Worm (Caenorhabditis elegans) whole organism, L4 larva: ENCODE measurements around the gene F36G9.7.
A peak's percentile ranks its signal among the peaks of the same experiment; 100 is the strongest.
"Not testable (repeated sequence)": the region's sequence is repeated elsewhere in the genome, so short reads cannot be mapped to it uniquely, and the experiment has no call there.

Experiments
- D1046.2 ChIP-seq: fragments of 200-800 bp; sonication (Bioruptor generic); IDR thresholded peaks from 2 replicates; pipeline ENCODE4 v1.3.6; 2022; ENCODE audit warnings: missing genetic modification characterization, missing compliant biosample characterization
- F10B5.3 ChIP-seq: sonication (generic microtip); optimal IDR thresholded peaks from 2 replicates; lab custom pipeline; 2016; ENCODE audit warnings: mild to moderate bottlenecking, missing genetic modification characterization, missing compliant biosample characterization
- F26F4.8 ChIP-seq: fragments of 200-800 bp; sonication (Bioruptor generic); conservative IDR thresholded peaks from 2 replicates; pipeline ENCODE4 v1.3.6; 2022; ENCODE audit warnings: missing genetic modification characterization, missing compliant biosample characterization
- F44E2.7 ChIP-seq: fragments of 200-800 bp; sonication (Bioruptor generic); IDR thresholded peaks from 2 replicates; pipeline ENCODE4 v2.1.2; 2022; ENCODE audit warnings: missing genetic modification characterization, missing compliant biosample characterization
- T20F7.1 ChIP-seq: fragments of 200-800 bp; sonication (Bioruptor generic); optimal IDR thresholded peaks from 2 replicates; lab custom pipeline; 2018; ENCODE audit warnings: mild to moderate bottlenecking, missing genetic modification characterization, missing compliant biosample characterization
- Y105C5A.15 ChIP-seq: fragments of 200-800 bp; sonication (Bioruptor generic); IDR thresholded peaks from 2 replicates; pipeline ENCODE4 v1.3.6; 2022; ENCODE audit warnings: missing genetic modification characterization, missing compliant biosample characterization
- Y75B8A.6 ChIP-seq: fragments of 200-800 bp; sonication (Bioruptor generic); IDR thresholded peaks from 2 replicates; pipeline ENCODE4 v1.3.6; 2022; ENCODE audit warnings: missing genetic modification reagents, missing genetic modification characterization, missing compliant biosample characterization
- aly-2 ChIP-seq: sonication (generic microtip); optimal IDR thresholded peaks from 2 replicates; lab custom pipeline; 2018; ENCODE audit warnings: missing biosample characterization, missing genetic modification characterization
- ama-1 ChIP-seq: fragments of 150-350 bp; optimal IDR thresholded peaks from 2 replicates; lab custom pipeline; 2014; ENCODE audit warnings: inconsistent platforms, mixed read lengths
- ceh-20 ChIP-seq: fragments of 200-800 bp; sonication (Bioruptor generic); IDR thresholded peaks from 2 replicates; pipeline ENCODE4 v1.3.6; 2022; ENCODE audit warnings: missing genetic modification reagents, missing genetic modification characterization, missing compliant biosample characterization
- ceh-28 ChIP-seq: fragments of 150-350 bp; optimal IDR thresholded peaks from 2 replicates; lab custom pipeline; 2014; ENCODE audit warnings: missing biosample characterization, missing genetic modification reagents, missing genetic modification characterization
- cey-2 ChIP-seq: sonication (generic microtip); optimal IDR thresholded peaks from 3 replicates; lab custom pipeline; 2017; ENCODE audit warnings: missing genetic modification characterization, mild to moderate bottlenecking, missing compliant biosample characterization, antibody characterized with exemption, borderline replicate concordance; ENCODE audit not compliant: insufficient read depth
- duxl-1 ChIP-seq: sonication (generic microtip); optimal IDR thresholded peaks from 2 replicates; lab custom pipeline; 2016; ENCODE audit warnings: mild to moderate bottlenecking, missing genetic modification characterization, moderate library complexity, missing compliant biosample characterization; ENCODE audit not compliant: poor library complexity
- fos-1 ChIP-seq: fragments of 150-350 bp; optimal IDR thresholded peaks from 2 replicates; lab custom pipeline; 2014; ENCODE audit warnings: missing biosample characterization, missing genetic modification characterization
- hif-1 ChIP-seq, 2 experiments: sonication (generic microtip); optimal IDR thresholded peaks; 2 replicates each; lab custom pipeline; 2016 to 2017; ENCODE audit warnings: missing compliant biosample characterization in 2 of 2, missing genetic modification characterization in 2 of 2, missing genetic modification reagents in 2 of 2, missing genotype in 2 of 2, mild to moderate bottlenecking in 1 of 2
- hmg-1.1 ChIP-seq: fragments of 200-800 bp; sonication (Bioruptor generic); IDR thresholded peaks from 2 replicates; pipeline ENCODE4 v1.3.6; 2022; ENCODE audit warnings: missing genetic modification reagents, missing genetic modification characterization, missing compliant biosample characterization
- mdt-29 ChIP-seq: fragments of 200-800 bp; sonication (Bioruptor generic); IDR thresholded peaks from 2 replicates; pipeline ENCODE4 v1.3.6; 2022; ENCODE audit warnings: missing genetic modification reagents, missing genetic modification characterization, missing compliant biosample characterization
- mxl-2 ChIP-seq: fragments of 200-800 bp; sonication (Bioruptor generic); conservative IDR thresholded peaks from 2 replicates; pipeline ENCODE4 v1.3.6; 2022; ENCODE audit warnings: missing genetic modification reagents, missing genetic modification characterization, missing compliant biosample characterization
- nhr-102 ChIP-seq: sonication (generic microtip); optimal IDR thresholded peaks from 2 replicates; lab custom pipeline; 2016; ENCODE audit warnings: mild to moderate bottlenecking, missing genetic modification characterization, moderate library complexity, missing compliant biosample characterization
- nhr-25 ChIP-seq: sonication (generic microtip); optimal IDR thresholded peaks from 2 replicates; lab custom pipeline; 2017; ENCODE audit warnings: missing genetic modification characterization, mild to moderate bottlenecking, missing compliant biosample characterization, antibody characterized with exemption, moderate library complexity, borderline replicate concordance; ENCODE audit not compliant: insufficient read depth
- nhr-41 ChIP-seq: fragments of 200-800 bp; sonication (Bioruptor generic); IDR thresholded peaks from 2 replicates; pipeline ENCODE4 v1.3.6; 2022; ENCODE audit warnings: missing genetic modification reagents, missing genetic modification characterization, missing compliant biosample characterization
- nhr-6 ChIP-seq: fragments of 150-350 bp; optimal IDR thresholded peaks from 2 replicates; lab custom pipeline; 2014; ENCODE audit warnings: missing biosample characterization, missing genetic modification characterization
- pqm-1 ChIP-seq: sonication (generic microtip); optimal IDR thresholded peaks from 2 replicates; lab custom pipeline; 2017; ENCODE audit warnings: missing biosample characterization, missing genetic modification characterization
- set-16 ChIP-seq: fragments of 200-800 bp; sonication (Bioruptor generic); IDR thresholded peaks from 2 replicates; pipeline ENCODE4 v1.3.6; 2022; ENCODE audit warnings: missing genetic modification reagents, missing genetic modification characterization, missing compliant biosample characterization
- snpc-1.2 ChIP-seq: fragments of 200-800 bp; sonication (Bioruptor generic); IDR thresholded peaks from 2 replicates; pipeline ENCODE4 v1.3.6; 2022; ENCODE audit warnings: missing genetic modification reagents, missing genetic modification characterization, missing compliant biosample characterization
- spr-1 ChIP-seq: sonication (generic microtip); optimal IDR thresholded peaks from 2 replicates; lab custom pipeline; 2016; ENCODE audit warnings: mild to moderate bottlenecking, missing genetic modification characterization, missing compliant biosample characterization
- tag-97 ChIP-seq: fragments of 200-800 bp; sonication (Bioruptor generic); IDR thresholded peaks from 2 replicates; pipeline ENCODE4 v1.3.6; 2022; ENCODE audit warnings: missing genetic modification characterization, missing compliant biosample characterization
- tra-1 ChIP-seq: fragments of 200-800 bp; sonication (Bioruptor generic); IDR thresholded peaks from 2 replicates; pipeline ENCODE4 v1.3.6; 2022; ENCODE audit warnings: missing genetic modification reagents, missing genetic modification characterization, missing compliant biosample characterization
- unc-130 ChIP-seq: sonication (generic microtip); optimal IDR thresholded peaks from 2 replicates; lab custom pipeline; 2016; ENCODE audit warnings: missing genetic modification reagents, missing genetic modification characterization, missing compliant biosample characterization
- unc-62 ChIP-seq, 3 experiments: fragments of 150-350 bp in 1 of 3; sonication (generic microtip); optimal IDR thresholded peaks in 2 of 3; peaks in 1 of 3; 1 replicate in 1 of 3; 2 replicates in 2 of 3; lab custom pipeline; 2014 to 2017; ENCODE audit warnings: missing biosample characterization in 3 of 3, missing genetic modification characterization in 3 of 3, missing genetic modification reagents in 3 of 3, missing genotype in 1 of 3
- zfp-2 ChIP-seq: sonication (generic microtip); optimal IDR thresholded peaks from 2 replicates; lab custom pipeline; 2016; ENCODE audit warnings: mild to moderate bottlenecking, missing genetic modification characterization, missing compliant biosample characterization
- zip-11 ChIP-seq: fragments of 200-800 bp; sonication (Bioruptor generic); IDR thresholded peaks from 2 replicates; pipeline ENCODE4 v1.3.6; 2022; ENCODE audit warnings: missing genetic modification characterization, missing compliant biosample characterization
- zip-2 ChIP-seq: fragments of 150-350 bp; optimal IDR thresholded peaks from 2 replicates; lab custom pipeline; 2014; ENCODE audit warnings: missing biosample characterization, missing genetic modification characterization

The F36G9.7 gene

ce11 chrV:15943125-15943524 lies 26.4 kb downstream of the F36G9.7 start, which contains the start of gene srw-53:
Gene srw-53, plus strand, starts transcription at chrV:15943425.
- no peak for TF ChIP-seq pqm-1 (tag; lab: Kevin White, UChicago)
- no peak for TF ChIP-seq ceh-28 (tag; lab: Kevin White, UChicago)
- no peak for TF ChIP-seq snpc-1.2 (GFP tag; lab: Robert Waterston, UW)
- TF ChIP-seq F26F4.8 (GFP tag; lab: Robert Waterston, UW) = no peak
- TF ChIP-seq zip-11 (GFP tag; lab: Robert Waterston, UW) = no peak
- no peak for TF ChIP-seq duxl-1 (tag; lab: Kevin White, UChicago)
- no peak for TF ChIP-seq Y75B8A.6 (GFP tag; lab: Robert Waterston, UW)
- TF ChIP-seq mxl-2 = no peak
- no peak for TF ChIP-seq nhr-6 (tag; lab: Kevin White, UChicago)
- TF ChIP-seq cey-2 (tag; lab: Kevin White, UChicago) = no peak
- TF ChIP-seq nhr-102 (tag; lab: Kevin White, UChicago) = no peak
- TF ChIP-seq nhr-41 (GFP tag; lab: Robert Waterston, UW) = no peak

DNA sequence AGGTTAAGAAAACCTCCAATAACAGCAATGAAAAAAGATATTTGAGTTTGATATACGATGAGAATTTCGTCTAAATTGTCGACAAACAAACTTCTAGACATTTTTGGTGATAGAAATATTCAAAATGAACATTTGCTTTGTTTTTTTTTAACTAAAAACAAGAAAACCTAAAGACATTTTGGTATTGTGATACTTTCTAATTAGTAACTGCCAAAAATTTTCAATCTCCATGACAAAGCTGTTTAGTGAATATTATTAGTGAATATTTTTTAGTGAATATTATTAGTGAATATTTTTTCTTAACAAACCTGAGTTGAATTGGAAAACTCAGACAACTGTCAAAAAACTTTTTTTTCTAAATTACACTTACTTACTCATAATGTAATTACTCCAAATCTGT lies 29.3 kb downstream of the F36G9.7 start, which contains the start of gene srw-55:
srw-55 (minus strand) TSS at position 101 of the 400 bp plus-strand sequence.
- TF ChIP-seq zip-11 (GFP tag; lab: Robert Waterston, UW) (no peak), unc-62 (GFP tag; optimal IDR thresholded peaks at IDR 0.05 in 1 of 2; lab: Kevin White, UChicago) (peak in 1 of 2 experiments; percentile 66), unc-62 (tag; optimal IDR thresholded peaks at IDR 0.05; lab: Kevin White, UChicago) (no peak), ama-1 (lab: Kevin White, UChicago) (no peak), tag-97 (GFP tag; lab: Robert Waterston, UW) (no peak)
- TF ChIP-seq, all 104 proteins: peak for 1

- TF ChIP-seq mdt-29 (GFP tag; lab: Robert Waterston, UW) (no peak), F10B5.3 (no peak)
These were observed 37.2 kb downstream of the F36G9.7 start, which contains the start of gene srw-26 for ce11 chrV:15932390-15932789. Gene srw-26, minus strand, starts transcription at chrV:15932490.

DNA sequence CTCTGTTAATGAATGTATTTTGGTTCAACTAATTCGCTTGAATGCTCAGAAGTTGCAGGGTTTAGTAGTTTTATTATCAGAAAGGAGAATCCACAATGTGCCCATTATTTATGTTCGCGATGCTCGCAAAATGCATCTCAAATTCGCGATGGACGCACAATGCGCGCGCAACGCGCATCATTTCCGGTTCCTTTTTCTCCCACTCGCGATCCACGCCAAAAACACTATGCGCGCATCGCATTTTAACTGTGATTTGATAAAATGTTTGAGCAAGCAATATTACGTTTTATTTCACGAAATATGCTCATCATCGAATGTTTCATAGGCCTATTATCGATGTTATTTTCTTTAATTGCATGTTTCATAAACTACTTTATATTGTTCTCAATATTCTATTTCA lies 39.7 kb downstream of the F36G9.7 start, which contains the start of gene srbc-77:
srbc-77 (plus strand) TSS at position 301 of the 400 bp plus-strand sequence.
- TF ChIP-seq F10B5.3; aly-2 (tag; lab: Kevin White, UChicago); D1046.2 (GFP tag; lab: Robert Waterston, UW): not testable (repeated sequence)

DNA sequence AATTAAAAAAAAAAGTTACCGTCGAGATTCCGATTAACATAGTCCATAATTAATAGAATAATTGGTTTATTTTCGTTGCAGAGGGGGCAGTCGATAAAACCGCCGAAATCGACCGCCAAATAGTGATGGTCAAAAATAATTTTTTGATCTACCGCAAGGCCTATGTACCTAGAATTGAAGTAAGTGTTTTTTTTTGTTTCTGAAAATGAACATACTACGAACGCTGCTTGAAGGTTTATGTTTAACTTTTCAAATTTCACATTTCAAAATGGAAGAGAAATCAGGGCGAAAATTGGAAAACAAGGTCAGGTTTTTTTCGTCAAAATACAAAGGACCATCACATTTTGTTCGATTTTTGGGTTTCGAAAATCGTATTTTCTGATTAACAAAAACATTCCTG lies 41.2 kb downstream of the F36G9.7 start, which contains the start of gene pzf-1:
pzf-1 (minus strand) TSS at position 101 of the 400 bp plus-strand sequence.
- no peak for TF ChIP-seq Y75B8A.6 (GFP tag; lab: Robert Waterston, UW)
- no peak for TF ChIP-seq Y105C5A.15 (GFP tag; lab: Robert Waterston, UW)
- no peak for TF ChIP-seq fos-1 (tag; lab: Kevin White, UChicago)
- no peak for TF ChIP-seq hmg-1.1 (GFP tag; lab: Robert Waterston, UW)
- TF ChIP-seq set-16 (GFP tag; lab: Robert Waterston, UW) = no peak
- no peak for TF ChIP-seq ama-1 (lab: Kevin White, UChicago)
- TF ChIP-seq F44E2.7 = no peak
- no peak for TF ChIP-seq ceh-20
- TF ChIP-seq hif-1 (tag; optimal IDR thresholded peaks at IDR 0.05; lab: Kevin White, UChicago) = no peak
- no peak for TF ChIP-seq nhr-41 (GFP tag; lab: Robert Waterston, UW)
- TF ChIP-seq spr-1 = no peak
- TF ChIP-seq unc-130 (GFP tag; lab: Kevin White, UChicago) = no peak
- no peak for TF ChIP-seq nhr-25 (tag; lab: Kevin White, UChicago)
- no peak for TF ChIP-seq T20F7.1 (GFP tag; lab: Kevin White, UChicago)
- TF ChIP-seq tra-1 (GFP tag; lab: Robert Waterston, UW) = no peak
- no peak for TF ChIP-seq zip-2 (tag; lab: Kevin White, UChicago)
- no peak for TF ChIP-seq zfp-2 (tag; lab: Kevin White, UChicago)
- TF ChIP-seq ceh-28 (tag; lab: Kevin White, UChicago) = no peak
